Worm (Caenorhabditis elegans): ENCODE measurements around the gene nspc-19.

- TF ChIP-seq D2030.7 (GFP tag; IDR thresholded peaks at IDR 0.05), result no peak
- TF ChIP-seq ama-1 (optimal IDR thresholded peaks at IDR 0.05), result no peak
- TF ChIP-seq ama-1 (GFP tag; optimal IDR thresholded peaks at IDR 0.05), result no peak
- no peak for TF ChIP-seq F10E7.11 (tag; optimal IDR thresholded peaks at IDR 0.05)
These were observed 24.5 kb upstream of the nspc-19 start, which contains the start of gene M163.1 for ce11 chrX:14503800-14504550.
